Worm (Caenorhabditis elegans) whole organism, L1 larva: Measurements from ENCODE around the gene F14F9.5.

ENCODE experiments used
- C04F5.9 ChIP-seq: sonication (generic microtip); optimal IDR thresholded peaks from 2 replicates; lab custom pipeline; 2016; ENCODE audit warnings: missing genetic modification characterization, missing compliant biosample characterization
- alr-1 ChIP-seq: fragments of 200-800 bp; sonication (Bioruptor generic); optimal IDR thresholded peaks from 2 replicates; lab custom pipeline; 2018; ENCODE audit warnings: borderline replicate concordance, mild to moderate bottlenecking, missing genetic modification characterization, missing compliant biosample characterization
- aly-2 ChIP-seq: fragments of 150-350 bp; optimal IDR thresholded peaks from 2 replicates; lab custom pipeline; 2014; ENCODE audit warnings: missing biosample characterization, missing genetic modification characterization
- dpl-1 ChIP-seq, 3 experiments: fragments of 150-350 bp in 2 of 3; sonication (generic microtip) in 1 of 3; optimal IDR thresholded peaks; 2 replicates each; lab custom pipeline; 2014 to 2017; ENCODE audit warnings: missing biosample characterization in 3 of 3, missing genetic modification characterization in 3 of 3, missing genetic modification reagents in 3 of 3
- efl-1 ChIP-seq, 4 experiments: fragments of 150-350 bp; optimal IDR thresholded peaks in 3 of 4; peaks in 1 of 4; 1 replicate in 1 of 4; 2 replicates in 3 of 4; lab custom pipeline; 2014; ENCODE audit warnings: missing biosample characterization in 2 of 4, missing genetic modification characterization in 2 of 4, missing genetic modification reagents in 2 of 4
- fkh-10 ChIP-seq: sonication (generic microtip); optimal IDR thresholded peaks from 2 replicates; lab custom pipeline; 2017; ENCODE audit warnings: missing biosample characterization, missing genetic modification reagents, missing genetic modification characterization
- fkh-4 ChIP-seq: sonication (generic microtip); optimal IDR thresholded peaks from 2 replicates; lab custom pipeline; 2016; ENCODE audit warnings: missing compliant biosample characterization, missing genetic modification characterization, borderline replicate concordance
- fos-1 ChIP-seq: fragments of 150-350 bp; optimal IDR thresholded peaks from 2 replicates; lab custom pipeline; 2014; ENCODE audit warnings: missing biosample characterization, missing genetic modification characterization
- grh-1 ChIP-seq: fragments of 200-800 bp; sonication (Bioruptor generic); IDR thresholded peaks from 2 replicates; pipeline ENCODE4 v1.3.6; 2022; ENCODE audit warnings: missing genetic modification reagents, missing genetic modification characterization, missing compliant biosample characterization
- hpl-2 ChIP-seq: fragments of 150-350 bp; optimal IDR thresholded peaks from 2 replicates; lab custom pipeline; 2014; ENCODE audit warnings: missing biosample characterization, missing genetic modification reagents, missing genetic modification characterization
- irx-1 ChIP-seq: sonication (generic microtip); optimal IDR thresholded peaks from 2 replicates; lab custom pipeline; 2016; ENCODE audit warnings: missing genetic modification characterization, missing compliant biosample characterization
- isw-1 ChIP-seq: fragments of 200-800 bp; sonication (Bioruptor generic); IDR thresholded peaks from 2 replicates; pipeline ENCODE4 v1.3.6; 2022; ENCODE audit warnings: missing genetic modification characterization, missing compliant biosample characterization
- lin-35 ChIP-seq, 2 experiments: fragments of 150-350 bp; optimal IDR thresholded peaks; 2 replicates each; lab custom pipeline; 2014; ENCODE audit warnings: missing biosample characterization in 2 of 2, missing genetic modification characterization in 2 of 2, missing genetic modification reagents in 2 of 2
- lin-39 ChIP-seq: fragments of 150-350 bp; optimal IDR thresholded peaks from 2 replicates; lab custom pipeline; 2014; ENCODE audit warnings: missing biosample characterization, missing genetic modification reagents, missing genetic modification characterization
- lir-3 ChIP-seq: sonication (generic microtip); optimal IDR thresholded peaks from 2 replicates; lab custom pipeline; 2016; ENCODE audit warnings: mild to moderate bottlenecking, missing genetic modification characterization, moderate library complexity, missing compliant biosample characterization; ENCODE audit not compliant: poor library complexity
- lsy-2 ChIP-seq, 2 experiments: fragments of 150-350 bp; optimal IDR thresholded peaks; 2 replicates each; lab custom pipeline; 2014; ENCODE audit warnings: missing biosample characterization in 2 of 2, missing genetic modification characterization in 2 of 2
- mab-9 ChIP-seq: fragments of 200-800 bp; sonication (Bioruptor generic); IDR thresholded peaks from 2 replicates; pipeline ENCODE4 v1.3.6; 2022; ENCODE audit warnings: missing genetic modification reagents, missing genetic modification characterization, missing compliant biosample characterization
- nhr-11 ChIP-seq: fragments of 150-350 bp; optimal IDR thresholded peaks from 2 replicates; lab custom pipeline; 2014; ENCODE audit warnings: missing biosample characterization, missing genetic modification characterization
- nhr-12 ChIP-seq: sonication (generic microtip); optimal IDR thresholded peaks from 2 replicates; lab custom pipeline; 2017; ENCODE audit warnings: missing biosample characterization, missing genetic modification characterization
- nhr-19 ChIP-seq: fragments of 200-800 bp; sonication (Bioruptor generic); conservative IDR thresholded peaks from 2 replicates; pipeline ENCODE4 v1.3.6; 2022; ENCODE audit warnings: missing genetic modification characterization, missing compliant biosample characterization
- nhr-20 ChIP-seq: sonication (generic microtip); optimal IDR thresholded peaks from 2 replicates; lab custom pipeline; 2016; ENCODE audit warnings: mild to moderate bottlenecking, missing genetic modification characterization, missing compliant biosample characterization
- nhr-237 ChIP-seq: fragments of 150-350 bp; optimal IDR thresholded peaks from 2 replicates; lab custom pipeline; 2014; ENCODE audit warnings: missing biosample characterization, missing genetic modification characterization
- nhr-76 ChIP-seq: sonication (generic microtip); optimal IDR thresholded peaks from 2 replicates; lab custom pipeline; 2017; ENCODE audit warnings: missing biosample characterization, missing genetic modification characterization
- nhr-90 ChIP-seq: sonication (generic microtip); optimal IDR thresholded peaks from 2 replicates; lab custom pipeline; 2016; ENCODE audit warnings: mild to moderate bottlenecking, missing genetic modification characterization, missing compliant biosample characterization; ENCODE audit not compliant: poor library complexity
- pag-3 ChIP-seq: sonication (generic microtip); optimal IDR thresholded peaks from 2 replicates; lab custom pipeline; 2017; ENCODE audit warnings: missing genetic modification characterization, mild to moderate bottlenecking, missing compliant biosample characterization, antibody characterized with exemption, borderline replicate concordance; ENCODE audit not compliant: insufficient read depth
- pqm-1 ChIP-seq: sonication (generic microtip); optimal IDR thresholded peaks from 3 replicates; lab custom pipeline; 2017; ENCODE audit warnings: missing biosample characterization, missing genetic modification characterization
- snpc-4 ChIP-seq: fragments of 150-350 bp; optimal IDR thresholded peaks from 2 replicates; lab custom pipeline; 2014; ENCODE audit warnings: missing biosample characterization, missing genetic modification characterization
- sptf-1 ChIP-seq: fragments of 150-350 bp; optimal IDR thresholded peaks from 2 replicates; lab custom pipeline; 2014; ENCODE audit warnings: missing biosample characterization, missing genetic modification characterization
- sup-37 ChIP-seq: fragments of 200-800 bp; sonication (Bioruptor generic); optimal IDR thresholded peaks from 2 replicates; lab custom pipeline; 2018; ENCODE audit warnings: mild to moderate bottlenecking, missing genetic modification characterization, missing compliant biosample characterization
- swsn-7 ChIP-seq: sonication (generic microtip); optimal IDR thresholded peaks from 2 replicates; lab custom pipeline; 2016; ENCODE audit warnings: missing genetic modification characterization, missing compliant biosample characterization
- tbx-2 ChIP-seq: sonication (generic microtip); optimal IDR thresholded peaks from 2 replicates; lab custom pipeline; 2016; ENCODE audit warnings: missing genetic modification characterization, missing compliant biosample characterization
- unc-130 ChIP-seq: fragments of 150-350 bp; optimal IDR thresholded peaks from 2 replicates; lab custom pipeline; 2017; ENCODE audit warnings: missing biosample characterization, missing genetic modification characterization, inconsistent platforms
- unc-30 ChIP-seq: sonication (generic microtip); optimal IDR thresholded peaks from 2 replicates; lab custom pipeline; 2017; ENCODE audit warnings: missing biosample characterization, missing genetic modification characterization
- unc-98 ChIP-seq: fragments of 200-800 bp; sonication (Bioruptor generic); IDR thresholded peaks from 2 replicates; pipeline ENCODE4 v1.3.6; 2022; ENCODE audit warnings: missing genetic modification characterization, missing compliant biosample characterization
- vab-15 ChIP-seq: sonication (generic microtip); optimal IDR thresholded peaks from 2 replicates; lab custom pipeline; 2017; ENCODE audit warnings: missing genotype, mild to moderate bottlenecking, missing genetic modification characterization, missing compliant biosample characterization
- xbp-1 ChIP-seq: sonication (generic microtip); optimal IDR thresholded peaks from 2 replicates; lab custom pipeline; 2016; ENCODE audit warnings: missing genetic modification characterization, missing compliant biosample characterization
- zag-1 ChIP-seq: fragments of 150-350 bp; optimal IDR thresholded peaks from 2 replicates; lab custom pipeline; 2014; ENCODE audit warnings: missing biosample characterization, missing genetic modification characterization
- zip-4 ChIP-seq: fragments of 200-800 bp; sonication (Bioruptor generic); optimal IDR thresholded peaks from 2 replicates; lab custom pipeline; 2018; ENCODE audit warnings: mild to moderate bottlenecking, missing genetic modification characterization, moderate library complexity, missing compliant biosample characterization
- ztf-4 ChIP-seq: fragments of 150-350 bp; optimal IDR thresholded peaks from 2 replicates; lab custom pipeline; 2014; ENCODE audit warnings: missing biosample characterization, missing genetic modification characterization

The F14F9.5 gene

DNA sequence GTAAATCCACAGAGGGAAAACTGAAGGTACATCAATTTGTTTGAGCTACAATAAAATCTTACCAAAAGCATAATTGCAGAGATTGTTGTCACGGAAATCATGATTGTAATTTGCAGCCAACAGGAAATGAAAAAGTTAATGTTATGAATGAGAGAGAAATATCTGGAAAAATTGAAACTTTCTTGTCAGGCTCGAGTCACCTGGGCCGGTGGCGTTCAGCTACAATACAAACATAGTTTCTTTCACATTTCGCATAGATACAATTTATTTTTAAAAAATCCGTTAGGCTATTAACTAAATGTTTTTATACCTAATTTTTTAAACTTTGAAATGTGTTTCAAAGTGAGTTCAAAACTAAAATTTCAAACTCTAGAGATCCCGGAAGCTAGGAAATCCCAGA is 30.8 kb downstream of the F14F9.5 start, which contains the start of gene srx-39:
srx-39 (minus strand) TSS at position 101 of the 400 bp plus-strand sequence.
- TF ChIP-seq fkh-10: no peak
- TF ChIP-seq efl-1 (optimal IDR thresholded peaks at IDR 0.05; lab: Kevin White, UChicago): no peak
- TF ChIP-seq efl-1 (GFP tag; optimal IDR thresholded peaks at IDR 0.05 in 1 of 2; lab: Kevin White, UChicago): peak in 1 of 2 experiments; percentile 12

- no peak for TF ChIP-seq nhr-12 (tag; lab: Kevin White, UChicago)
- no peak for TF ChIP-seq ztf-4 (tag; lab: Kevin White, UChicago)
- TF ChIP-seq unc-98: no peak
These were observed 31.4 kb downstream of the F14F9.5 start, which contains the start of gene abu-15 for ce11 chrV:5158302-5158701. abu-15 (plus strand) TSS chrV:5158602.

DNA sequence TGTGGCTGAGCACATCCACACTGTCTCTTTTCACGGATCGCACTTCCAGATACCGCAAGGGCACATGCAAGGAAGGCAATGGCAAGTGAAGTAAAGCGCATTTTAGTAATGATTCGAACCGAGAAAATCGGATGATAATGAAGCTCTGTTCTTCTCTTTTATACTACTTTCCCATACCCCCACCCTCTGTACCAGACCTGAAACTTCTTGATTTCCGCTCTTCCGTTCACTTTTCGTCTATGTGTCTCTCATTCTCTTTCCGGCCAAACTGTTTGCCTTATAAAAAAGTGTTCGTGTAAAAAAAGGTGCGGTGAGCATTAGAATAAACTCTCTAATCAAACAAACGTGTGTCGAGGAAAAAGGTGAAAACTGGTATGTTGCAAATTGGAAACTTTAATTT is 34.9 kb downstream of the F14F9.5 start, which contains the start of gene abu-6:
abu-6 (minus strand) TSS at position 101 of the 400 bp plus-strand sequence.
- TF ChIP-seq vab-15 (no peak), nhr-11 (tag; lab: Kevin White, UChicago) (no peak), zip-4 (no peak), fos-1 (tag; lab: Kevin White, UChicago) (no peak), unc-30 (tag; lab: Kevin White, UChicago) (no peak), ztf-4 (tag; lab: Kevin White, UChicago) (no peak), pag-3 (tag; lab: Kevin White, UChicago) (no peak), lin-35 (GFP tag; optimal IDR thresholded peaks at IDR 0.05; lab: Kevin White, UChicago) (no peak), nhr-90 (tag; lab: Kevin White, UChicago) (no peak)

DNA sequence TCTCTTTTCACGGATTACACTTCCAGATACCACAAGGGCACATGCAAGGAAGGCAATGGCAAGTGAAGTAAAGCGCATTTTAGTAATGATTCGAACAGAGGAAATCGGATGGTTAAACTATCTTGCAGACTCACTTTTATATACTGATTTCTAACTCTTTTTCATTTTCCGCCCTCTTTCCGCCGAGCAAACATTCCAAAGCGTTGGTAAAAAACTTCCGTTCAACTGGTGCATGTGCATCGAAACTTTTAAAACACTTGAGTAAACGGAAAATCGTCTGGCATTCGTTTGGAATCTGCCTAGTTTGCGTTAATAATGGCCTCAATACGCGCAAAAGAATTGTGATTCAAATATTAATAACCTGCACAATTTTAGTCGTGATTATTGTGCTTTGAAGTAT is 37.8 kb downstream of the F14F9.5 start, which contains the start of gene abu-7:
abu-7 (minus strand) TSS at position 101 of the 400 bp plus-strand sequence.
- TF ChIP-seq fkh-4 (tag; lab: Kevin White, UChicago) (no peak), mab-9 (GFP tag; lab: Robert Waterston, UW) (no peak), irx-1 (no peak), unc-130 (tag; lab: Kevin White, UChicago) (no peak)

DNA sequence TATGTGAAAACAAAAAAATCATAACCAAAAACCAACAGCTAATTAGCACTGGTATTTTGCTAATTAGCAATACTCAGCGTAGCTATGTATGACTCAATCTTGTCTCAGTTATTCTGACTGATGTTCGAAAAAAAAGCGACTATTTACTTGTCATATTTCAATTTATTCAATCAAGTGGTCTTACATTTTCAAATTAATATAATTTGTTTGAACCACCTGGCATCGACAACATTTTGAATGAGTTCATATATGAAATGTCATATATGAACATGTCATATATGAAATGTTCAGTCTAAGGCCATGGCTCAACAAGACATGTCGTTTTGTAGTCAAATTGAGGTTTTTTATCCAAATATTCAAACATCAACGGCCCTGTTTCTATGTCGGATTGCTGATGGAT is 38.5 kb downstream of the F14F9.5 start, which contains the start of gene srw-140:
srw-140 (plus strand) TSS at position 301 of the 400 bp plus-strand sequence.
- no peak for TF ChIP-seq snpc-4
- no peak for TF ChIP-seq efl-1 (optimal IDR thresholded peaks at IDR 0.05; lab: Kevin White, UChicago)
- peak in 1 of 2 experiments; percentile 70 for TF ChIP-seq efl-1 (GFP tag; optimal IDR thresholded peaks at IDR 0.05 in 1 of 2; lab: Kevin White, UChicago)

DNA sequence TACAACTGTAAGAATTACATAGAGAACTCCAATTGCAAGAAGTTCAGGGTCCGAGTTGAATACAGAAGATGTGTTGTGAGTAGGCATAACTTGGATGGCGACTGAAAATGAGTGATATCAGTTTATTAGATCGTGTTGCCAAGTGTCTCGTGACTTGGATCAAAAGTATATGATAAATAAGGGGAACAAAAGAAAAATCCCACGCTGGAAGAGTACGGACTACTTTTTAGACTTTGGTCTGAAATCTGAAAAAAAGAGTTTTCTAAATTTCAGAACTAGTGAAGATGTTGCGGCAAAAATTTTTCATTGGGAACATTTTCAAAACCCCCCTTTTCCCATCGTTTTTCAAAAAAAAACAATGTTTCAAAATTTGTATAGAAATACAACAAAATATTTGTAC is 42.7 kb downstream of the F14F9.5 start, which contains the start of gene srt-64:
srt-64 (minus strand) TSS at position 101 of the 400 bp plus-strand sequence.
- TF ChIP-seq nhr-237 (tag; lab: Kevin White, UChicago) (no peak), swsn-7 (tag; lab: Kevin White, UChicago) (no peak), dpl-1 (GFP tag; optimal IDR thresholded peaks at IDR 0.05; lab: Kevin White, UChicago) (no peak), pqm-1 (tag; lab: Kevin White, UChicago) (no peak), nhr-20 (no peak), zag-1 (tag; lab: Kevin White, UChicago) (no peak), hpl-2 (no peak), nhr-76 (tag; lab: Kevin White, UChicago) (no peak), sptf-1 (no peak), snpc-4 (no peak), sup-37 (GFP tag; lab: Kevin White, UChicago) (no peak), alr-1 (tag; lab: Kevin White, UChicago) (no peak)

- TF ChIP-seq alr-1 (tag; lab: Kevin White, UChicago) (no peak), pag-3 (tag; lab: Kevin White, UChicago) (no peak), lir-3 (tag; lab: Kevin White, UChicago) (no peak), fkh-10 (no peak), hpl-2 (no peak), lin-39 (tag; lab: Kevin White, UChicago) (no peak), C04F5.9 (tag; lab: Kevin White, UChicago) (no peak), tbx-2 (tag; lab: Kevin White, UChicago) (no peak), fos-1 (tag; lab: Kevin White, UChicago) (no peak), ztf-4 (tag; lab: Kevin White, UChicago) (no peak), mab-9 (GFP tag; lab: Robert Waterston, UW) (no peak), isw-1 (GFP tag; lab: Robert Waterston, UW) (no peak), aly-2 (tag; lab: Kevin White, UChicago) (no peak), nhr-19 (no peak), swsn-7 (tag; lab: Kevin White, UChicago) (no peak), nhr-76 (tag; lab: Kevin White, UChicago) (no peak), lsy-2 (tag; optimal IDR thresholded peaks at IDR 0.05; lab: Kevin White, UChicago) (no peak), grh-1 (GFP tag; lab: Robert Waterston, UW) (no peak), xbp-1 (tag; lab: Kevin White, UChicago) (no peak)
These were observed 45.9 kb downstream of the F14F9.5 start, which contains the start of gene srt-65 for ce11 chrV:5172833-5173232. srt-65 (minus strand) TSS chrV:5172933.
